Worm (Caenorhabditis elegans) whole organism, late embryonic: ENCODE results near the gene ehbp-1.

Source experiments
- ahr-1 ChIP-seq: sonication (generic microtip); optimal IDR thresholded peaks from 2 replicates; lab custom pipeline; 2016; ENCODE audit warnings: missing genetic modification characterization, missing compliant biosample characterization
- elt-2 ChIP-seq: sonication (generic microtip); optimal IDR thresholded peaks from 2 replicates; lab custom pipeline; 2016; ENCODE audit warnings: missing genetic modification reagents, missing genetic modification characterization, missing compliant biosample characterization
- fax-1 ChIP-seq: sonication (generic microtip); optimal IDR thresholded peaks from 2 replicates; lab custom pipeline; 2016; ENCODE audit warnings: missing genotype, missing genetic modification characterization, missing compliant biosample characterization
- hlh-30 ChIP-seq: sonication (generic microtip); optimal IDR thresholded peaks from 2 replicates; lab custom pipeline; 2017; ENCODE audit warnings: antibody characterized with exemption, missing genetic modification characterization, missing compliant biosample characterization; ENCODE audit not compliant: insufficient read depth
- hlh-8 ChIP-seq: sonication (generic microtip); optimal IDR thresholded peaks from 2 replicates; lab custom pipeline; 2016; ENCODE audit warnings: missing genotype, missing genetic modification characterization, missing compliant biosample characterization
- tbx-7 ChIP-seq: sonication (generic microtip); optimal IDR thresholded peaks from 2 replicates; lab custom pipeline; 2016; ENCODE audit warnings: missing genotype, missing genetic modification characterization, missing compliant biosample characterization
- unc-42 ChIP-seq: sonication (generic microtip); optimal IDR thresholded peaks from 2 replicates; lab custom pipeline; 2016; ENCODE audit warnings: missing genotype, missing genetic modification characterization, missing compliant biosample characterization

ce11 chrV:9546860-9547269, 3.6 kb upstream of the ehbp-1 start, which contains the start of gene his-37:
- TF ChIP-seq elt-2: peak; percentile 83
- peak; percentile 86 for TF ChIP-seq unc-42 (tag; lab: Kevin White, UChicago)
- TF ChIP-seq hlh-30 (tag; lab: Kevin White, UChicago): peak; percentile 64
- peak; percentile 41 for TF ChIP-seq hlh-8 (tag; lab: Kevin White, UChicago)
- peak; percentile 25 for TF ChIP-seq tbx-7 (tag; lab: Kevin White, UChicago)
- no peak for TF ChIP-seq fax-1 (tag; lab: Kevin White, UChicago)
- no peak for TF ChIP-seq ahr-1 (tag; lab: Kevin White, UChicago)
